Fruit fly (Drosophila melanogaster): ENCODE data around the gene hth.
A peak's percentile ranks its signal among the peaks of the same experiment; 100 is the strongest.

hth gene

DNA sequence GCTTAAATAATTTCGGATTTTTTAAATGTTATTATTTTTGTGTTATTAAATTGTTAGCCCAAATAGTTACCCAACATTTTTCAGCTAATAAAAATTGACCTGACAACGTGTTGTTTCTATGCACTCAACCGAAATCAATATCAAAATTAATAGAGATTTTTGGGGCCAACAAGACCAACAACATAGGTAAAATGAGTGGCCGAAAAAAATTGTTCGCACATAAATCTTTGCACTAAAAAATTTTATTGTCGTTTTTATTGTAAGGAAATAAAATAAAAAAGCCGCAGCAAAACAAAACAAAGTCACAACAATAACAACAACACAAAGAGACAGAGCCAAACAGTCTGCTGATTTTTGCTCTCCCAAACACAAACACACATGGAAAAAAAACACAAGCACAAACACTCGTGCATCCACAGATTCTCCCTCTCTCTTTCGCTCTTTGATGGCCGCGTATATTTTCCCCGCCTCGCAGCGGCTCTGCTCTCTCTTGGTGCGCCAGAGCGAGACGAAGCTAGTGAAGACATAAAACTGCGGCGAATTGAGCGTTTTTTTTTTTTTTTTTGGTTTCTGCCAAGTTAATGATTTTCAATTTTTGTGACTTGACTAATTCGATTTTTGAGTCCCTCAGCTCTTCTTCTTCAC, 103.7 kb downstream of the hth start (continued):
- TF ChIP-seq CG10321 (GFP tag; IDR thresholded peaks at IDR 0.05) (peak; percentile 95), stc (GFP tag; IDR thresholded peaks at IDR 0.05) (no peak), Bteb2 (GFP tag; optimal IDR thresholded peaks at IDR 0.05) (no peak), corto (GFP tag; optimal IDR thresholded peaks at IDR 0.05) (no peak), fd64A (GFP tag; optimal IDR thresholded peaks at IDR 0.05) (no peak), ttk (GFP tag; IDR thresholded peaks at IDR 0.05) (no peak), CG9797 (GFP tag; optimal IDR thresholded peaks at IDR 0.05) (no peak), tll (GFP tag; optimal IDR thresholded peaks at IDR 0.05) (peak in 1 of 2 experiments; percentile 2), bcd (GFP tag; optimal IDR thresholded peaks at IDR 0.05) (no peak), CG4617 (GFP tag; optimal IDR thresholded peaks at IDR 0.05; ENCODE audit: borderline replicate concordance) (no peak), CG4707 (GFP tag; optimal IDR thresholded peaks at IDR 0.05) (no peak), kay (GFP tag; optimal IDR thresholded peaks at IDR 0.05) (no peak), twi (tag; optimal IDR thresholded peaks at IDR 0.05) (peak; percentile 42), CG5180 (GFP tag; optimal IDR thresholded peaks at IDR 0.05) (no peak), sisA (GFP tag; IDR thresholded peaks at IDR 0.05) (no peak), inv (GFP tag; IDR thresholded peaks at IDR 0.05; ENCODE audit: partially characterized antibody) (no peak), kah (GFP tag; optimal IDR thresholded peaks at IDR 0.05) (no peak), emc (GFP tag; optimal IDR thresholded peaks at IDR 0.05) (no peak), pb (GFP tag; optimal IDR thresholded peaks at IDR 0.05) (no peak), pfk (GFP tag; optimal IDR thresholded peaks at IDR 0.05) (no peak), gsb-n (tag; optimal IDR thresholded peaks at IDR 0.05) (peak; percentile 52), gem (tag; optimal IDR thresholded peaks at IDR 0.05) (no peak), cg (GFP tag; optimal IDR thresholded peaks at IDR 0.05) (peak; percentile 93), Trl (optimal IDR thresholded peaks at IDR 0.05) (peak; percentile 61 to 82), Trl (GFP tag; optimal IDR thresholded peaks at IDR 0.05) (no peak), row (GFP tag; IDR thresholded peaks at IDR 0.05) (peak; percentile 35; the same call in 1 of the 3 replicates), CG17361 (GFP tag; IDR thresholded peaks at IDR 0.05) (no peak), CG2202 (tag; optimal IDR thresholded peaks at IDR 0.05) (no peak), CG1024 (GFP tag; IDR thresholded peaks at IDR 0.05) (no peak), CG32772 (GFP tag; IDR thresholded peaks at IDR 0.05) (peak; percentile 90), CG14965 (GFP tag; optimal IDR thresholded peaks at IDR 0.05; ENCODE audit: borderline replicate concordance) (no peak), Lpt (GFP tag; optimal IDR thresholded peaks at IDR 0.05) (no peak), pros (GFP tag; optimal IDR thresholded peaks at IDR 0.05) (peak; percentile 28), Deaf1 (tag; optimal IDR thresholded peaks at IDR 0.05) (peak; percentile 48), ro (GFP tag; IDR thresholded peaks at IDR 0.05) (no peak), MBD-R2 (GFP tag; IDR thresholded peaks at IDR 0.05) (no peak; the same call in 1 of the 2 replicates), sug (tag; optimal IDR thresholded peaks at IDR 0.05) (peak; percentile 8), Camta (GFP tag; optimal IDR thresholded peaks at IDR 0.05) (no peak), grn (GFP tag; optimal IDR thresholded peaks at IDR 0.05) (no peak), CG11504 (tag; optimal IDR thresholded peaks at IDR 0.05) (peak; percentile 26), Taf1 (GFP tag; IDR thresholded peaks at IDR 0.05) (no peak), CG10979 (tag; optimal IDR thresholded peaks at IDR 0.05) (no peak), zfh2 (GFP tag; optimal IDR thresholded peaks at IDR 0.05) (no peak), tx (GFP tag; optimal IDR thresholded peaks at IDR 0.05) (no peak), croc (GFP tag; conservative IDR thresholded peaks at IDR 0.05) (no peak), CG12299 (tag; optimal IDR thresholded peaks at IDR 0.05) (no peak), CG3163 (GFP tag; optimal IDR thresholded peaks at IDR 0.05) (peak; percentile 21), Nf-YB (GFP tag; optimal IDR thresholded peaks at IDR 0.05) (peak; percentile 89), cad (GFP tag; optimal IDR thresholded peaks at IDR 0.05) (peak; percentile 61), CG2678 (tag; optimal IDR thresholded peaks at IDR 0.05) (no peak), Doc2 (GFP tag; IDR thresholded peaks at IDR 0.05) (no peak)

All from whole organism, embryonic.